Fruit fly (Drosophila melanogaster) whole organism, embryonic: ENCODE measurements around the gene haf.

ENCODE experiments used
- B-H2 ChIP-seq: fragments of 200-800 bp; sonication (Bioruptor generic); optimal IDR thresholded peaks from 2 replicates; lab custom pipeline; 2018; ENCODE audit warnings: missing biosample characterization, mild to moderate bottlenecking, missing genetic modification characterization
- CG1024 ChIP-seq: fragments of 200-800 bp; sonication (Bioruptor generic); IDR thresholded peaks from 2 replicates; pipeline ENCODE4 v1.3.6; 2022; ENCODE audit warnings: missing biosample characterization, missing genetic modification characterization
- CG10321 ChIP-seq: fragments of 200-800 bp; sonication (Bioruptor generic); IDR thresholded peaks from 2 replicates; pipeline ENCODE4 v1.3.6; 2022; ENCODE audit warnings: missing biosample characterization, missing genetic modification characterization
- CG11560 ChIP-seq: fragments of 200-800 bp; sonication (Bioruptor generic); IDR thresholded peaks from 3 replicates; pipeline ENCODE4 v1.3.6; 2022; ENCODE audit warnings: missing biosample characterization, missing genetic modification characterization
- CG12219 ChIP-seq: fragments of 200-800 bp; sonication (Bioruptor generic); optimal IDR thresholded peaks from 3 replicates; lab custom pipeline; 2018; ENCODE audit warnings: missing biosample characterization, mild to moderate bottlenecking, missing genetic modification characterization
- CG12299 ChIP-seq: fragments of 200-800 bp; sonication (Bioruptor generic); optimal IDR thresholded peaks from 2 replicates; lab custom pipeline; 2018; ENCODE audit warnings: missing biosample characterization, mild to moderate bottlenecking, missing genetic modification characterization
- CG13424 ChIP-seq: fragments of 200-800 bp; sonication (Bioruptor generic); optimal IDR thresholded peaks from 2 replicates; lab custom pipeline; 2019; ENCODE audit warnings: missing biosample characterization, mild to moderate bottlenecking, missing genetic modification characterization, moderate library complexity
- CG14014 ChIP-seq: fragments of 200-800 bp; sonication (Bioruptor generic); IDR thresholded peaks from 2 replicates; pipeline ENCODE4 v1.3.6; 2022; ENCODE audit warnings: missing biosample characterization, missing genetic modification characterization
- CG1603 ChIP-seq: fragments of 200-800 bp; sonication (Bioruptor generic); optimal IDR thresholded peaks from 2 replicates; lab custom pipeline; 2019; ENCODE audit warnings: missing biosample characterization, mild to moderate bottlenecking, missing genetic modification characterization, moderate library complexity
- CG2678 ChIP-seq: fragments of 200-800 bp; sonication (Bioruptor generic); optimal IDR thresholded peaks from 3 replicates; lab custom pipeline; 2019; ENCODE audit warnings: missing biosample characterization, mild to moderate bottlenecking, missing genetic modification characterization, moderate library complexity
- CG2889 ChIP-seq: fragments of 200-800 bp; sonication (Bioruptor generic); IDR thresholded peaks from 3 replicates; pipeline ENCODE4 v1.3.6; 2022; ENCODE audit warnings: missing biosample characterization, missing genetic modification characterization
- CG31224 ChIP-seq: fragments of 200-800 bp; sonication (Bioruptor generic); IDR thresholded peaks from 2 replicates; pipeline ENCODE4 v1.3.6; 2022; ENCODE audit warnings: missing biosample characterization, missing genetic modification characterization
- CG34224 ChIP-seq: fragments of 200-800 bp; sonication (Bioruptor generic); IDR thresholded peaks from 3 replicates; pipeline ENCODE4 v1.3.6; 2022; ENCODE audit warnings: missing biosample characterization, missing genetic modification characterization; ENCODE audit not compliant: partially characterized antibody
- CG42726 ChIP-seq: fragments of 200-800 bp; sonication (Bioruptor generic); IDR thresholded peaks from 2 replicates; pipeline ENCODE4 v1.3.6; 2022; ENCODE audit warnings: missing biosample characterization, missing genetic modification characterization; ENCODE audit not compliant: partially characterized antibody
- CG43689 ChIP-seq: fragments of 200-800 bp; sonication (Bioruptor generic); IDR thresholded peaks from 2 replicates; pipeline ENCODE4 v1.3.6; 2022; ENCODE audit warnings: missing biosample characterization, missing genetic modification characterization
- CG4820 ChIP-seq: fragments of 200-800 bp; sonication (Bioruptor generic); optimal IDR thresholded peaks from 3 replicates; lab custom pipeline; 2016; ENCODE audit warnings: missing biosample characterization, missing genetic modification characterization
- CG7357 ChIP-seq: fragments of 200-800 bp; sonication (Bioruptor generic); IDR thresholded peaks from 3 replicates; pipeline ENCODE4 v1.3.6; 2022; ENCODE audit warnings: missing biosample characterization, missing genetic modification characterization
- CG8290 ChIP-seq, 3 experiments: fragments of 200-800 bp; sonication (Bioruptor generic); optimal IDR thresholded peaks; 2 replicates each; lab custom pipeline; 2016 to 2019; ENCODE audit warnings: missing biosample characterization in 3 of 3, missing genetic modification characterization in 3 of 3, mild to moderate bottlenecking in 2 of 3, moderate library complexity in 1 of 3
- D ChIP-seq, 2 experiments: fragments of 200-800 bp in 1 of 2; fragments of >200 bp in 1 of 2; sonication (Bioruptor generic) in 1 of 2; optimal IDR thresholded peaks; 2 replicates in 1 of 2; 3 replicates in 1 of 2; lab custom pipeline; 2017; ENCODE audit warnings: mild to moderate bottlenecking in 1 of 2, missing biosample characterization in 1 of 2, missing genetic modification characterization in 1 of 2, missing genetic modification reagents in 1 of 2
- Drgx ChIP-seq: fragments of 200-800 bp; sonication (Bioruptor generic); IDR thresholded peaks from 2 replicates; pipeline ENCODE4 v1.3.6; 2022; ENCODE audit warnings: missing biosample characterization, missing genetic modification characterization
- Fer2 ChIP-seq: fragments of 200-800 bp; sonication (Bioruptor generic); optimal IDR thresholded peaks from 2 replicates; lab custom pipeline; 2018; ENCODE audit warnings: missing biosample characterization, mild to moderate bottlenecking, missing genetic modification characterization, moderate library complexity
- Fer3 ChIP-seq: fragments of 200-800 bp; sonication (Bioruptor generic); optimal IDR thresholded peaks from 2 replicates; lab custom pipeline; 2018; ENCODE audit warnings: missing biosample characterization, mild to moderate bottlenecking, missing genetic modification characterization, moderate library complexity
- HLH3B ChIP-seq: fragments of 200-800 bp; sonication (Bioruptor generic); IDR thresholded peaks from 2 replicates; pipeline ENCODE4 v1.3.6; 2022; ENCODE audit warnings: missing biosample characterization, missing genetic modification characterization
- HmgD ChIP-seq: fragments of 200-800 bp; sonication (Bioruptor generic); optimal IDR thresholded peaks from 3 replicates; lab custom pipeline; 2016; ENCODE audit warnings: missing biosample characterization, missing genetic modification characterization
- MESR4 ChIP-seq: fragments of 200-800 bp; sonication (Bioruptor generic); optimal IDR thresholded peaks from 2 replicates; lab custom pipeline; 2018; ENCODE audit warnings: missing biosample characterization, mild to moderate bottlenecking, missing genetic modification characterization, moderate library complexity
- NC2α ChIP-seq: fragments of 200-800 bp; sonication (Bioruptor generic); optimal IDR thresholded peaks from 2 replicates; lab custom pipeline; 2016; ENCODE audit warnings: missing biosample characterization, missing genetic modification characterization
- Neu2 ChIP-seq: fragments of 200-800 bp; sonication (Bioruptor generic); optimal IDR thresholded peaks from 3 replicates; lab custom pipeline; 2016; ENCODE audit warnings: missing biosample characterization, missing genetic modification characterization, borderline replicate concordance
- Nf-YA ChIP-seq: fragments of 200-800 bp; sonication (Bioruptor generic); IDR thresholded peaks from 2 replicates; pipeline ENCODE4 v1.3.6; 2022; ENCODE audit warnings: missing biosample characterization, missing genetic modification characterization
- Optix ChIP-seq: fragments of 200-800 bp; sonication (Bioruptor generic); IDR thresholded peaks from 3 replicates; pipeline ENCODE4 v1.3.6; 2022; ENCODE audit warnings: missing biosample characterization, missing genetic modification characterization
- Sox102F ChIP-seq: fragments of 200-800 bp; sonication (Bioruptor generic); optimal IDR thresholded peaks from 2 replicates; lab custom pipeline; 2018; ENCODE audit warnings: missing biosample characterization, mild to moderate bottlenecking, missing genetic modification characterization, moderate library complexity
- corto ChIP-seq: fragments of 200-800 bp; sonication (Bioruptor generic); optimal IDR thresholded peaks from 2 replicates; lab custom pipeline; 2016; ENCODE audit warnings: missing biosample characterization, mild to moderate bottlenecking, missing genetic modification characterization, moderate library complexity
- ems ChIP-seq: fragments of 200-800 bp; sonication (Bioruptor generic); optimal IDR thresholded peaks from 3 replicates; lab custom pipeline; 2016; ENCODE audit warnings: missing biosample characterization, missing genetic modification characterization
- grau ChIP-seq: fragments of 200-800 bp; optimal IDR thresholded peaks from 3 replicates; lab custom pipeline; 2019; ENCODE audit warnings: missing biosample characterization, mild to moderate bottlenecking, missing genetic modification characterization, moderate library complexity
- hbn ChIP-seq: fragments of 200-800 bp; sonication (Bioruptor generic); IDR thresholded peaks from 2 replicates; pipeline ENCODE4 v1.3.6; 2022; ENCODE audit warnings: missing biosample characterization, missing genetic modification characterization; ENCODE audit not compliant: partially characterized antibody
- hkb ChIP-seq, 2 experiments: fragments of 200-800 bp in 1 of 2; fragments of >200 bp in 1 of 2; sonication (Bioruptor generic) in 1 of 2; IDR thresholded peaks in 1 of 2; optimal IDR thresholded peaks in 1 of 2; 2 replicates each; pipeline versions ENCODE4 v1.3.6 to Lab custom; 2017 to 2022; ENCODE audit warnings: missing biosample characterization in 1 of 2, missing genetic modification characterization in 1 of 2
- kay ChIP-seq: fragments of 200-800 bp; sonication (Bioruptor generic); optimal IDR thresholded peaks from 2 replicates; lab custom pipeline; 2016; ENCODE audit warnings: missing biosample characterization, missing genetic modification characterization
- lov ChIP-seq, 2 experiments: fragments of 200-800 bp in 1 of 2; fragments of >200 bp in 1 of 2; sonication (Bioruptor generic) in 1 of 2; IDR thresholded peaks in 1 of 2; optimal IDR thresholded peaks in 1 of 2; 2 replicates in 1 of 2; 3 replicates in 1 of 2; pipeline versions ENCODE4 v1.3.6 to Lab custom; 2017 to 2022; ENCODE audit warnings: missing biosample characterization in 1 of 2, missing genetic modification characterization in 1 of 2
- maf-S ChIP-seq: fragments of 200-800 bp; sonication (Bioruptor generic); optimal IDR thresholded peaks from 2 replicates; lab custom pipeline; 2016; ENCODE audit warnings: missing biosample characterization, missing genetic modification characterization
- mld ChIP-seq: fragments of 200-800 bp; sonication (Bioruptor generic); IDR thresholded peaks from 3 replicates; pipeline ENCODE4 v1.3.6; 2022; ENCODE audit warnings: missing biosample characterization, missing genetic modification characterization; ENCODE audit not compliant: partially characterized antibody
- org-1 ChIP-seq: fragments of 200-800 bp; sonication (Bioruptor generic); optimal IDR thresholded peaks from 2 replicates; lab custom pipeline; 2017; ENCODE audit warnings: missing biosample characterization, missing genetic modification characterization
- psq ChIP-seq: fragments of 200-800 bp; sonication (Bioruptor generic); optimal IDR thresholded peaks from 2 replicates; lab custom pipeline; 2017; ENCODE audit warnings: missing biosample characterization, missing genetic modification characterization
- pzg ChIP-seq: fragments of 200-800 bp; sonication (Bioruptor generic); optimal IDR thresholded peaks from 3 replicates; lab custom pipeline; 2018; ENCODE audit warnings: missing biosample characterization, mild to moderate bottlenecking, missing genetic modification characterization, moderate library complexity
- sd ChIP-seq: fragments of 200-800 bp; sonication (Bioruptor generic); optimal IDR thresholded peaks from 3 replicates; lab custom pipeline; 2018; ENCODE audit warnings: missing biosample characterization, mild to moderate bottlenecking, missing genetic modification characterization, moderate library complexity
- sens-2 ChIP-seq: fragments of 200-800 bp; sonication (Bioruptor generic); IDR thresholded peaks from 2 replicates; pipeline ENCODE4 v1.3.6; 2022; ENCODE audit warnings: missing biosample characterization, missing genetic modification characterization
- sisA ChIP-seq: fragments of 200-800 bp; sonication (Bioruptor generic); IDR thresholded peaks from 2 replicates; pipeline ENCODE4 v1.3.6; 2022; ENCODE audit warnings: missing biosample characterization, missing genetic modification characterization
- so ChIP-seq: fragments of 200-800 bp; sonication (Bioruptor generic); IDR thresholded peaks from 3 replicates; pipeline ENCODE4 v1.3.6; 2022; ENCODE audit warnings: missing biosample characterization, missing genetic modification characterization
- ssp ChIP-seq: fragments of 200-800 bp; sonication (Bioruptor generic); IDR thresholded peaks from 2 replicates; pipeline ENCODE4 v1.3.6; 2022; ENCODE audit warnings: missing biosample characterization, missing genetic modification characterization
- stc ChIP-seq: fragments of 200-800 bp; sonication (Bioruptor generic); IDR thresholded peaks from 2 replicates; pipeline ENCODE4 v1.3.6; 2022; ENCODE audit warnings: missing biosample characterization, missing genetic modification characterization
- unpg ChIP-seq: fragments of 200-800 bp; sonication (Bioruptor generic); optimal IDR thresholded peaks from 3 replicates; lab custom pipeline; 2018; ENCODE audit warnings: missing biosample characterization, mild to moderate bottlenecking, missing genetic modification characterization, moderate library complexity

The haf gene

DNA sequence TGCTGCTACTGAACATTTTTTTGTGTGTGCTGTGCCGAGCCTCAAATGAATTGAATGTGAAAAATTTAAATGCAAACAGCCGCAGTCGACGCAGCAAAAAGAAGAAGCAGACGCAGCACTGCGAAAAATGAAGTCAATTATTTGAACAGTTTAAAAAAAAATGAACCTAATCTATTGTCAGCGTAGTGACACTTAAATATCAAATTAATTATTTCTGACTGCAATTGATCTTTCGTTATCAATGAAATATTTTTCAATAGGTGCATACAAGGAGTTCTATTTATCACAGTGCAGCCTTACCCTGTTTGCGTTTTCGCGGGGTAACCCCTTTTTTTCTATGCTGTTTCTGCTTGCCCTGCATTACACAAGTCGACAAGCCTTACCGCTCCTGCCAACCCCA lies 20.7 kb downstream of the haf start (continued):
- TF ChIP-seq CG13424 (tag; lab: Kevin White, UChicago) (peak; percentile 47), HLH3B (0 out of 2 replicates have a peak, but pooled peaks have one; percentile 25), ssp (peak; percentile 32; the same call in 1 of the 2 replicates), Fer2 (tag; lab: Kevin White, UChicago) (no peak), CG2678 (tag; lab: Kevin White, UChicago) (peak; percentile 45), sens-2 (GFP tag; lab: Robert Waterston, UW) (no peak), CG43689 (GFP tag; lab: Robert Waterston, UW) (no peak), ems (GFP tag; lab: Kevin White, UChicago) (no peak), kay (GFP tag; lab: Kevin White, UChicago) (no peak), B-H2 (GFP tag; lab: Kevin White, UChicago) (no peak), CG1603 (tag; lab: Kevin White, UChicago) (no peak), stc (peak; percentile 55), hbn (GFP tag; lab: Robert Waterston, UW) (no peak), CG12219 (GFP tag; lab: Kevin White, UChicago) (peak; percentile 2), org-1 (GFP tag; lab: Kevin White, UChicago) (no peak), Optix (0 out of 3 replicates have a peak, but pooled peaks have one; percentile 12), CG4820 (GFP tag; lab: Kevin White, UChicago) (peak; percentile 35), NC2α (GFP tag; lab: Kevin White, UChicago) (no peak), HmgD (GFP tag; lab: Kevin White, UChicago) (no peak), sisA (GFP tag; lab: Robert Waterston, UW) (peak; percentile 51; the same call in 1 of the 2 replicates), CG34224 (GFP tag; lab: Robert Waterston, UW) (no peak), CG10321 (no peak), CG7357 (GFP tag; lab: Robert Waterston, UW) (no peak), CG12299 (tag; lab: Kevin White, UChicago) (no peak), corto (GFP tag; lab: Kevin White, UChicago) (no peak), CG11560 (tag; lab: Robert Waterston, UW) (no peak), so (GFP tag; lab: Robert Waterston, UW) (0 out of 3 replicates have a peak, but pooled peaks have one; percentile 12), Neu2 (GFP tag; lab: Kevin White, UChicago) (no peak), CG31224 (no peak), Nf-YA (GFP tag; lab: Robert Waterston, UW) (peak; percentile 29; the same call in 1 of the 2 replicates), CG14014 (GFP tag; lab: Robert Waterston, UW) (no peak), mld (no peak), pzg (GFP tag; lab: Kevin White, UChicago) (no peak), maf-S (GFP tag; lab: Kevin White, UChicago) (no peak), CG1024 (no peak), unpg (peak; percentile 47), lov (optimal IDR thresholded peaks at IDR 0.05; lab: Kevin White, UChicago) (no peak), lov (GFP tag; IDR thresholded peaks at IDR 0.05; lab: Robert Waterston, UW) (no peak), Sox102F (peak; percentile 46), CG2889 (GFP tag; lab: Robert Waterston, UW) (no peak), Drgx (GFP tag; lab: Robert Waterston, UW) (peak; percentile 90), Fer3 (peak; percentile 12), CG8290 (GFP tag; optimal IDR thresholded peaks at IDR 0.05; lab: Kevin White, UChicago) (no peak), CG8290 (tag; optimal IDR thresholded peaks at IDR 0.05; lab: Kevin White, UChicago) (no peak), sd (tag; lab: Kevin White, UChicago) (no peak), MESR4 (GFP tag; lab: Kevin White, UChicago) (no peak), psq (no peak), hkb (optimal IDR thresholded peaks at IDR 0.05; lab: Kevin White, UChicago) (no peak), hkb (GFP tag; IDR thresholded peaks at IDR 0.05; lab: Robert Waterston, UW) (peak; percentile 73), grau (peak; percentile 27), D (optimal IDR thresholded peaks at IDR 0.05; lab: Kevin White, UChicago) (no peak), D (GFP tag; optimal IDR thresholded peaks at IDR 0.05; lab: Kevin White, UChicago) (no peak), CG42726 (GFP tag; lab: Robert Waterston, UW) (no peak)
